Worm (Caenorhabditis elegans) whole organism, young adult: Measurements from ENCODE around the gene ZC443.3.

Experiments
- B0035.1 ChIP-seq: sonication (generic microtip); optimal IDR thresholded peaks from 2 replicates; lab custom pipeline; 2016; ENCODE audit warnings: missing genetic modification characterization, mild to moderate bottlenecking, missing compliant biosample characterization, missing genotype, missing genetic modification reagents
- B0261.1 ChIP-seq: sonication (generic microtip); optimal IDR thresholded peaks from 2 replicates; lab custom pipeline; 2016; ENCODE audit warnings: mild to moderate bottlenecking, missing genetic modification characterization, moderate library complexity, missing compliant biosample characterization
- C06A6.2 ChIP-seq: fragments of 200-800 bp; sonication (Bioruptor generic); conservative IDR thresholded peaks from 2 replicates; pipeline ENCODE4 v1.3.6; 2022; ENCODE audit warnings: missing genetic modification characterization, missing compliant biosample characterization
- F33H1.4 ChIP-seq: fragments of 200-800 bp; sonication (Bioruptor generic); IDR thresholded peaks from 2 replicates; pipeline ENCODE4 v1.3.6; 2022; ENCODE audit warnings: missing genetic modification reagents, missing genetic modification characterization, missing compliant biosample characterization
- F49E8.2 ChIP-seq: sonication (generic microtip); optimal IDR thresholded peaks from 3 replicates; lab custom pipeline; 2017; ENCODE audit warnings: missing genetic modification characterization, mild to moderate bottlenecking, missing compliant biosample characterization, antibody characterized with exemption, moderate library complexity; ENCODE audit not compliant: insufficient read depth
- F52B5.7 ChIP-seq: sonication (generic microtip); optimal IDR thresholded peaks from 2 replicates; lab custom pipeline; 2016; ENCODE audit warnings: mild to moderate bottlenecking, missing genetic modification characterization, missing compliant biosample characterization
- F57A8.1 ChIP-seq: fragments of 200-800 bp; sonication (Bioruptor generic); optimal IDR thresholded peaks from 2 replicates; lab custom pipeline; 2018; ENCODE audit warnings: mild to moderate bottlenecking, missing genetic modification characterization, moderate library complexity, missing compliant biosample characterization
- K11D2.4 ChIP-seq: fragments of 200-800 bp; sonication (Bioruptor generic); IDR thresholded peaks from 2 replicates; pipeline ENCODE4 v1.3.6; 2022; ENCODE audit warnings: missing genetic modification reagents, missing genetic modification characterization, missing compliant biosample characterization
- Y56A3A.18 ChIP-seq: fragments of 200-800 bp; sonication (Bioruptor generic); IDR thresholded peaks from 2 replicates; pipeline ENCODE4 v1.3.6; 2022; ENCODE audit warnings: missing genetic modification reagents, missing genetic modification characterization, missing compliant biosample characterization
- Y67H2A.10 ChIP-seq: fragments of 200-800 bp; sonication (Bioruptor generic); conservative IDR thresholded peaks from 2 replicates; pipeline ENCODE4 v1.3.6; 2022; ENCODE audit warnings: missing genetic modification reagents, missing genetic modification characterization, missing compliant biosample characterization
- ZK185.1 ChIP-seq: sonication (generic microtip); optimal IDR thresholded peaks from 2 replicates; lab custom pipeline; 2016; ENCODE audit warnings: mild to moderate bottlenecking, missing genetic modification characterization, missing compliant biosample characterization; ENCODE audit not compliant: poor library complexity, severe bottlenecking
- aptf-2 ChIP-seq: fragments of 200-800 bp; sonication (Bioruptor generic); conservative IDR thresholded peaks from 2 replicates; pipeline ENCODE4 v1.3.6; 2022; ENCODE audit warnings: missing genetic modification reagents, missing genetic modification characterization, missing compliant biosample characterization
- atf-7 ChIP-seq: sonication (generic microtip); optimal IDR thresholded peaks from 2 replicates; lab custom pipeline; 2017; ENCODE audit warnings: mild to moderate bottlenecking, missing genetic modification characterization, missing compliant biosample characterization
- attf-5 ChIP-seq: fragments of 200-800 bp; sonication (Bioruptor generic); optimal IDR thresholded peaks from 2 replicates; lab custom pipeline; 2018; ENCODE audit warnings: mild to moderate bottlenecking, missing genetic modification characterization, missing compliant biosample characterization
- bed-1 ChIP-seq: fragments of 200-800 bp; sonication (Bioruptor generic); IDR thresholded peaks from 2 replicates; pipeline ENCODE4 v1.3.6; 2022; ENCODE audit warnings: missing genetic modification reagents, missing genetic modification characterization, missing compliant biosample characterization
- bed-2 ChIP-seq: fragments of 200-800 bp; sonication (Bioruptor generic); IDR thresholded peaks from 2 replicates; pipeline ENCODE4 v1.3.6; 2022; ENCODE audit warnings: missing genetic modification reagents, missing genetic modification characterization, missing compliant biosample characterization
- ccch-3 ChIP-seq: fragments of 200-800 bp; sonication (Bioruptor generic); optimal IDR thresholded peaks from 2 replicates; lab custom pipeline; 2018; ENCODE audit warnings: mild to moderate bottlenecking, missing genetic modification characterization, missing compliant biosample characterization
- cebp-1 ChIP-seq, 2 experiments: fragments of 200-800 bp in 1 of 2; sonication (Bioruptor generic) in 1 of 2; sonication (generic microtip) in 1 of 2; IDR thresholded peaks in 1 of 2; optimal IDR thresholded peaks in 1 of 2; 2 replicates each; pipeline versions ENCODE4 v1.3.6 to Lab custom; 2017 to 2022; ENCODE audit warnings: missing compliant biosample characterization in 2 of 2, missing genetic modification characterization in 2 of 2, mild to moderate bottlenecking in 1 of 2, missing genetic modification reagents in 1 of 2, moderate library complexity in 1 of 2
- efl-1 ChIP-seq: fragments of 150-350 bp; optimal IDR thresholded peaks from 2 replicates; lab custom pipeline; 2014; ENCODE audit warnings: missing biosample characterization, missing genetic modification reagents, missing genetic modification characterization
- egl-18 ChIP-seq: fragments of 200-800 bp; sonication (Bioruptor generic); IDR thresholded peaks from 2 replicates; pipeline ENCODE4 v1.3.6; 2022; ENCODE audit warnings: missing genetic modification reagents, missing genetic modification characterization, missing compliant biosample characterization
- ekl-4 ChIP-seq: fragments of 200-800 bp; sonication (Bioruptor generic); IDR thresholded peaks from 2 replicates; pipeline ENCODE4 v1.3.6; 2022; ENCODE audit warnings: missing genetic modification reagents, missing genetic modification characterization, missing compliant biosample characterization
- hmg-20 ChIP-seq: fragments of 200-800 bp; sonication (Bioruptor generic); IDR thresholded peaks from 2 replicates; pipeline ENCODE4 v1.3.6; 2022; ENCODE audit warnings: missing genetic modification reagents, missing genetic modification characterization, missing compliant biosample characterization
- let-607 ChIP-seq, 2 experiments: fragments of 200-800 bp in 1 of 2; sonication (Bioruptor generic) in 1 of 2; sonication (generic microtip) in 1 of 2; optimal IDR thresholded peaks; 2 replicates each; lab custom pipeline; 2016 to 2018; ENCODE audit warnings: mild to moderate bottlenecking in 2 of 2, missing compliant biosample characterization in 2 of 2, missing genetic modification characterization in 2 of 2, moderate library complexity in 2 of 2, missing genotype in 1 of 2
- lin-54 ChIP-seq: fragments of 200-800 bp; sonication (Bioruptor generic); optimal IDR thresholded peaks from 2 replicates; lab custom pipeline; 2018; ENCODE audit warnings: mild to moderate bottlenecking, missing genetic modification characterization, missing compliant biosample characterization
- lsl-1 ChIP-seq: fragments of 200-800 bp; sonication (Bioruptor generic); optimal IDR thresholded peaks from 2 replicates; lab custom pipeline; 2018; ENCODE audit warnings: mild to moderate bottlenecking, missing genetic modification characterization, moderate library complexity, missing compliant biosample characterization
- madf-10 ChIP-seq: sonication (generic microtip); optimal IDR thresholded peaks from 2 replicates; lab custom pipeline; 2016; ENCODE audit warnings: mild to moderate bottlenecking, missing genetic modification characterization, missing compliant biosample characterization
- mcd-1 ChIP-seq: fragments of 200-800 bp; sonication (Bioruptor generic); IDR thresholded peaks from 2 replicates; pipeline ENCODE4 v1.3.6; 2022; ENCODE audit warnings: missing genetic modification reagents, missing genetic modification characterization, missing compliant biosample characterization
- mel-28 ChIP-seq: sonication (generic microtip); optimal IDR thresholded peaks from 2 replicates; lab custom pipeline; 2016; ENCODE audit warnings: borderline replicate concordance, mild to moderate bottlenecking, missing genetic modification characterization, missing compliant biosample characterization
- nhr-179 ChIP-seq: sonication (generic microtip); optimal IDR thresholded peaks from 2 replicates; lab custom pipeline; 2016; ENCODE audit warnings: mild to moderate bottlenecking, missing genetic modification characterization, missing compliant biosample characterization
- nhr-80 ChIP-seq: sonication (generic microtip); optimal IDR thresholded peaks from 2 replicates; lab custom pipeline; 2016; ENCODE audit warnings: missing genetic modification characterization, missing compliant biosample characterization
- pha-4 ChIP-seq: fragments of 150-350 bp; sonication (generic microtip); optimal IDR thresholded peaks from 2 replicates; lab custom pipeline; 2014; ENCODE audit warnings: missing biosample characterization, missing genetic modification reagents, missing genetic modification characterization
- snpc-1.3 ChIP-seq: sonication (generic microtip); optimal IDR thresholded peaks from 2 replicates; lab custom pipeline; 2017; ENCODE audit warnings: missing genetic modification characterization, mild to moderate bottlenecking, missing compliant biosample characterization, antibody characterized with exemption, moderate library complexity, missing genotype, missing genetic modification reagents; ENCODE audit not compliant: insufficient read depth
- tbp1 ChIP-seq: fragments of 200-800 bp; sonication (Bioruptor generic); optimal IDR thresholded peaks from 2 replicates; lab custom pipeline; 2018; ENCODE audit warnings: mild to moderate bottlenecking, missing genetic modification characterization, missing compliant biosample characterization
- unc-62 ChIP-seq: fragments of 150-350 bp; optimal IDR thresholded peaks from 2 replicates; lab custom pipeline; 2014; ENCODE audit warnings: missing biosample characterization, missing genetic modification reagents, missing genetic modification characterization
- xnd-1 ChIP-seq: sonication (generic microtip); optimal IDR thresholded peaks from 2 replicates; lab custom pipeline; 2016; ENCODE audit warnings: missing genotype, missing genetic modification reagents, missing genetic modification characterization, missing compliant biosample characterization
- ztf-25 ChIP-seq: fragments of 200-800 bp; sonication (Bioruptor generic); IDR thresholded peaks from 2 replicates; pipeline ENCODE4 v1.3.6; 2022; ENCODE audit warnings: missing genetic modification reagents, missing genetic modification characterization, missing compliant biosample characterization
- ztf-6 ChIP-seq: fragments of 200-800 bp; sonication (Bioruptor generic); IDR thresholded peaks from 2 replicates; pipeline ENCODE4 v1.3.6; 2022; ENCODE audit warnings: missing genetic modification reagents, missing genetic modification characterization, missing compliant biosample characterization

Gene ZC443.3

DNA sequence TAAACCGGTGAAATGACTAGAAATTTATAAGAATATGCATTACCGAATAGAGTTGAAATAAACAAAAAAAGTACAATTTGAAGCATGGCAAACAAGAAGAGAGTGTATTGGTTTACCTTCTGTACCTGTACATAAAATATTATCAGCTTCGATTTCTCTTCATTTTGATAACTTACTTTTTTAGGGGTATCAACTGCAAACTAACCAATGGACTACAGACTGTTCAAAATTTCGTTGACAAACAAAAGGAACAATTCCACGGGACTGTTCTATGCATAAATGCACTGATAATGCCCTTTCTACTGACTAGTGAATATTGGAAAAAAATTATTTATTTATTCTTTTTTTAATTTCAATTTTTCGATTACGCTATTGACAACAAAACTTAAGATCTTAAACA is 15.9 kb downstream of the ZC443.3 start, which contains the start of gene ugt-6:
Gene ugt-6, minus strand, starts transcription at position 233 of the 400 bp plus-strand sequence.
- TF ChIP-seq Y56A3A.18 (GFP tag; lab: Robert Waterston, UW) (no peak), lsl-1 (GFP tag; lab: Kevin White, UChicago) (no peak), attf-5 (no peak), aptf-2 (no peak), lin-54 (GFP tag; lab: Kevin White, UChicago) (no peak)

DNA sequence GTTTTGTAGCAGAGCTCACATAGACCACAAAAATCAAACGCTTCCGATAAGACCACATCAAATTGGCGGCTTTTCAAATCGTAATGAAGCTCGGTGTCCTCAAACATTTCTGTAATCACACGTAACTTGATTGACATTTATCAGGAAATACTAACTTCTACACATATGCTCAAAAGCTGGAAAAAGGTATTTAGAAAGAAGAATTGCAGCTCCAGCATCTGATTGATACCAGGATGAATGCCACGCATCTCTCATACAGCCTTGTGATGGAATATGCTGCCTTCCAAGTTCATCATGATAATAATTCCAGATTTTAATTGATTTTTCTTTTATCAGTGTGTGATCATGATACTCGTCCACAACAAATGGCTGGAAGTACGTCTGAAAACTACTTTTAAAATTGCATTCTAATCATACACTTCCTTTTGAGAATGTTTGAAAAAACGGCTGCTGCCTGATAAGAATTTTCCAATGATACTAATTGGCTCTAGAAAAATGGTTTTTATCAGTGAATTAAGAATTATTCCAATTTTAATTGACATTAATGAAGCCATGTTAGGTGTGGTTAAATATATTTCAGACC is 16.9 kb downstream of the ZC443.3 start:
- TF ChIP-seq bed-1 (GFP tag; lab: Robert Waterston, UW) (no peak), atf-7 (tag; lab: Kevin White, UChicago) (peak; percentile 33), let-607 (tag; optimal IDR thresholded peaks at IDR 0.05; lab: Kevin White, UChicago) (peak; percentile 62 to 80), cebp-1 (GFP tag; IDR thresholded peaks at IDR 0.05; lab: Robert Waterston, UW) (no peak), cebp-1 (tag; optimal IDR thresholded peaks at IDR 0.05; lab: Kevin White, UChicago) (no peak), nhr-80 (peak; percentile 86)

DNA sequence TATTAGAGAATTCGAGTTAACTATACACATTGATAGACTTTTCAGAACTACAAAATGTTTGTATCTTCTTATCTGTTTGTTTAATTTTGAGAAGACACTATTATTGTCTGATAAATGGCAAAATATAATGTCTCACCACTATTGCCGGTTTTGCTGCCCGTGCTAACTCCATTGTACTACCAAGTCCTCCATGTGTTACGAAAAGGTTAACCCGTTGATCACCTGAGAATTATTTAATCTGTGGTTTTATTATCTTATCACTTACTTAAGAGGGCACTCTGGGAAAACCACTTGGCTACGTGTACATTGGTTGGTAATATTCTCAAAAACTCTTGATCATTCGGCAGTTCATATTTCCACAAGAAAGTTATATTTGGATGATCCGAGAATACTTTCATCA is 18.0 kb downstream of the ZC443.3 start:
- TF ChIP-seq pha-4 (tag; lab: Kevin White, UChicago): no peak
- no peak for TF ChIP-seq mcd-1 (GFP tag; lab: Robert Waterston, UW)
- no peak for TF ChIP-seq xnd-1 (tag; lab: Kevin White, UChicago)
- no peak for TF ChIP-seq efl-1 (GFP tag; lab: Kevin White, UChicago)
- no peak for TF ChIP-seq unc-62 (GFP tag; lab: Kevin White, UChicago)
- no peak for TF ChIP-seq mel-28 (tag; lab: Kevin White, UChicago)
- TF ChIP-seq nhr-179 (tag; lab: Kevin White, UChicago): no peak
- no peak for TF ChIP-seq madf-10 (tag; lab: Kevin White, UChicago)
- TF ChIP-seq B0035.1 (tag; lab: Kevin White, UChicago): no peak
- no peak for TF ChIP-seq F49E8.2 (tag; lab: Kevin White, UChicago)
- no peak for TF ChIP-seq tbp1
- no peak for TF ChIP-seq ekl-4 (GFP tag; lab: Robert Waterston, UW)
- no peak for TF ChIP-seq atf-7 (tag; lab: Kevin White, UChicago)
- TF ChIP-seq ZK185.1 (tag; lab: Kevin White, UChicago): no peak
- TF ChIP-seq egl-18 (GFP tag; lab: Robert Waterston, UW): no peak

DNA sequence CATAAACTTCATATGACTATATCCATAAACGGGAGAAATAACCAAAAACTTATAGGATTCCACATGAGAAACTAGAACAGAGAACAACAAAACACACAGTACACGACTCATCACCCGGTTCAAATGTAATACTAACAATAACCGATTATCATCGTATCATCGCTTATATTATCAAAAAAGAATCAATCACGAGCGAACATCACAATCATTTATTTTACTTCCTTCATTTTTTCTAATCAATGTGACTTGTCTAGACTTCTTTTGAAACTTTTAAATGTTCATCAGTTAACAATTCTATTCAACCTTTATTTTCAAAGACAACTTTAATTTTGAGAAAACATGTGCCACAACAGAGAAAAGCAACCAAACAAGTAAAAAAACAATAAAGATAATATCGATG is 18.7 kb downstream of the ZC443.3 start, which contains the start of gene ugt-4:
Gene ugt-4, minus strand, starts transcription at position 141 of the 400 bp plus-strand sequence.
- TF ChIP-seq madf-10 (tag; lab: Kevin White, UChicago) (no peak), nhr-80 (peak; percentile 62)

DNA sequence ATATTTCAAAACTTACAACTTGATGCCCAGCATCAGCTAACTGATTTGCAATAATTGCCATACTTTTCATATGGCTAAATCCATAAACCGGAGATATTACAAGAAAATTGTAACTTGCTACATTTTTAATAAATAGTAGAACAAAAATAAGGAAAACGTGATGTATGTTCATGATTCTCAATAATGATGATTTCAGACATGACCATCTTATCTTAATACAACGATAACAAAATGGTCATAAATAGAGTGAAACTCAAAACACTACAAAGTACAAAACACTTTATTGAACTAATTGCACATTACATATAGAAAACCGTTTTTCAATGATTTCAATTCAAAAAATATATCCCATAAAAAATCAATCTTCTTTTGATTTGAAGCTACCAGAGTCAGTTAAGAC is 21.2 kb downstream of the ZC443.3 start, which contains the start of gene ugt-5:
Gene ugt-5, minus strand, starts transcription at position 214 of the 400 bp plus-strand sequence.
- TF ChIP-seq nhr-80: peak; percentile 22
- TF ChIP-seq lsl-1 (GFP tag; lab: Kevin White, UChicago): no peak
- no peak for TF ChIP-seq C06A6.2
- no peak for TF ChIP-seq ztf-6 (GFP tag; lab: Robert Waterston, UW)

DNA sequence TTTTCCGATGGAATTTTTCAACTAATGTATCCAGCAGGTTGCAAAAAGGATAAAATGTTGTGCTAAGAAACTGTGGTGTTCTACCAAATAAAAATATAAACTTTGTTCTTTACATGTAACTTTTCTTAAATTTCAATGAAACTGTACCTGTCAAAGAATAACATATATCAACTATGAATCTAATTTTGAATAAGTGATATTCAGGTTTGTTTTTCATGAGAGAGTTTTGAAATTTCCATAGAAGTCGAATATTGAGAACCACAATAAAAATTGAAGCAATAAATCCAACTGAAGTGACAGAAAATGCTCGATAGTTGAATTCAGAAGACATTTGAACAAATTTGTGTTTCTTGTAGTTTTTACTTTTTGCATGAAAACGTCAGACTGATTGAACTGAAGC is 23.7 kb downstream of the ZC443.3 start, which contains the start of gene srbc-43:
Gene srbc-43, minus strand, starts transcription at position 331 of the 400 bp plus-strand sequence.
- TF ChIP-seq F52B5.7 (tag; lab: Kevin White, UChicago) (no peak), bed-2 (GFP tag; lab: Robert Waterston, UW) (no peak), F33H1.4 (GFP tag; lab: Robert Waterston, UW) (no peak), lin-54 (GFP tag; lab: Kevin White, UChicago) (no peak), snpc-1.3 (tag; lab: Kevin White, UChicago) (no peak), madf-10 (tag; lab: Kevin White, UChicago) (no peak), hmg-20 (no peak), Y67H2A.10 (GFP tag; lab: Robert Waterston, UW) (no peak), F49E8.2 (tag; lab: Kevin White, UChicago) (no peak), K11D2.4 (GFP tag; lab: Robert Waterston, UW) (no peak), nhr-80 (no peak), tbp1 (no peak), B0261.1 (tag; lab: Kevin White, UChicago) (no peak), ztf-25 (no peak), F57A8.1 (no peak), ccch-3 (GFP tag; lab: Kevin White, UChicago) (no peak)
